Worm (Caenorhabditis elegans) whole organism, L3 larva: ENCODE data around the gene C35D10.12.

Experiments used
- R02D3.7 ChIP-seq: fragments of 150-350 bp; optimal IDR thresholded peaks from 2 replicates; lab custom pipeline; 2014; ENCODE audit warnings: missing biosample characterization, missing genetic modification characterization
- ZK546.5 ChIP-seq: sonication (generic microtip); optimal IDR thresholded peaks from 2 replicates; lab custom pipeline; 2017; ENCODE audit warnings: missing biosample characterization, missing genetic modification characterization
- aly-2 ChIP-seq: fragments of 150-350 bp; optimal IDR thresholded peaks from 2 replicates; lab custom pipeline; 2014; ENCODE audit warnings: missing biosample characterization, missing genetic modification characterization
- ama-1 ChIP-seq: fragments of 150-350 bp; optimal IDR thresholded peaks from 2 replicates; lab custom pipeline; 2018
- ceh-28 ChIP-seq: fragments of 150-350 bp; optimal IDR thresholded peaks from 2 replicates; lab custom pipeline; 2014; ENCODE audit warnings: missing biosample characterization, missing genetic modification reagents, missing genetic modification characterization
- ceh-82 ChIP-seq: fragments of 150-350 bp; optimal IDR thresholded peaks from 2 replicates; lab custom pipeline; 2014; ENCODE audit warnings: missing biosample characterization, missing genetic modification characterization
- ceh-9 ChIP-seq: sonication (generic microtip); optimal IDR thresholded peaks from 2 replicates; lab custom pipeline; 2018; ENCODE audit warnings: missing biosample characterization, missing genetic modification characterization
- daf-12 ChIP-seq: fragments of 150-350 bp; optimal IDR thresholded peaks from 2 replicates; lab custom pipeline; 2014; ENCODE audit warnings: missing biosample characterization, missing genetic modification reagents, missing genetic modification characterization
- egl-27 ChIP-seq: sonication (generic microtip); optimal IDR thresholded peaks from 4 replicates; lab custom pipeline; 2017; ENCODE audit warnings: missing biosample characterization, missing genetic modification reagents, missing genetic modification characterization
- egl-5 ChIP-seq: fragments of 150-350 bp; optimal IDR thresholded peaks from 2 replicates; lab custom pipeline; 2017; ENCODE audit warnings: missing biosample characterization, missing genetic modification reagents, missing genetic modification characterization, inconsistent platforms
- elt-1 ChIP-seq: fragments of 150-350 bp; optimal IDR thresholded peaks from 2 replicates; lab custom pipeline; 2014; ENCODE audit warnings: missing biosample characterization, missing genetic modification characterization
- elt-2 ChIP-seq: sonication (generic microtip); optimal IDR thresholded peaks from 2 replicates; lab custom pipeline; 2016; ENCODE audit warnings: missing genetic modification reagents, mild to moderate bottlenecking, missing genetic modification characterization, missing compliant biosample characterization
- eor-1 ChIP-seq, 2 experiments: fragments of 150-350 bp; optimal IDR thresholded peaks; 2 replicates each; lab custom pipeline; 2014 to 2018; ENCODE audit warnings: missing biosample characterization in 2 of 2, missing genetic modification characterization in 2 of 2
- fkh-10 ChIP-seq: sonication (generic microtip); optimal IDR thresholded peaks from 2 replicates; lab custom pipeline; 2017; ENCODE audit warnings: missing biosample characterization, missing genetic modification reagents, missing genetic modification characterization
- fkh-2 ChIP-seq: fragments of 150-350 bp; optimal IDR thresholded peaks from 2 replicates; lab custom pipeline; 2014; ENCODE audit warnings: missing biosample characterization, missing genetic modification reagents, missing genetic modification characterization
- fos-1 ChIP-seq: fragments of 150-350 bp; optimal IDR thresholded peaks from 2 replicates; lab custom pipeline; 2014; ENCODE audit warnings: missing biosample characterization, missing genetic modification characterization
- hmg-11 ChIP-seq: sonication (generic microtip); optimal IDR thresholded peaks from 2 replicates; lab custom pipeline; 2016; ENCODE audit warnings: missing genetic modification characterization, missing compliant biosample characterization
- lin-15B ChIP-seq: fragments of 150-350 bp; optimal IDR thresholded peaks from 2 replicates; lab custom pipeline; 2014; ENCODE audit warnings: missing biosample characterization, missing genetic modification characterization
- lin-39 ChIP-seq: fragments of 150-350 bp; optimal IDR thresholded peaks from 2 replicates; lab custom pipeline; 2018; ENCODE audit warnings: missing biosample characterization, missing genetic modification reagents, missing genetic modification characterization
- lsy-12 ChIP-seq: sonication (generic microtip); optimal IDR thresholded peaks from 2 replicates; lab custom pipeline; 2016; ENCODE audit warnings: mild to moderate bottlenecking, missing genetic modification characterization, missing compliant biosample characterization
- mdl-1 ChIP-seq: fragments of 150-350 bp; optimal IDR thresholded peaks from 2 replicates; lab custom pipeline; 2014; ENCODE audit warnings: missing biosample characterization, missing genetic modification characterization
- nfya-1 ChIP-seq: sonication (generic microtip); optimal IDR thresholded peaks from 2 replicates; lab custom pipeline; 2017; ENCODE audit warnings: missing genetic modification characterization, mild to moderate bottlenecking, missing compliant biosample characterization, antibody characterized with exemption, moderate library complexity; ENCODE audit not compliant: insufficient read depth
- nhr-11 ChIP-seq: fragments of 150-350 bp; optimal IDR thresholded peaks from 2 replicates; lab custom pipeline; 2014; ENCODE audit warnings: missing biosample characterization, missing genetic modification characterization
- nhr-12 ChIP-seq: fragments of 150-350 bp; optimal IDR thresholded peaks from 2 replicates; lab custom pipeline; 2014; ENCODE audit warnings: missing biosample characterization, missing genetic modification characterization
- nhr-23 ChIP-seq: fragments of 150-350 bp; optimal IDR thresholded peaks from 2 replicates; lab custom pipeline; 2014; ENCODE audit warnings: missing biosample characterization, missing genetic modification reagents, missing genetic modification characterization
- nhr-237 ChIP-seq: fragments of 150-350 bp; optimal IDR thresholded peaks from 2 replicates; lab custom pipeline; 2014; ENCODE audit warnings: missing biosample characterization, missing genetic modification characterization
- nhr-25 ChIP-seq: sonication (generic microtip); optimal IDR thresholded peaks from 2 replicates; lab custom pipeline; 2017; ENCODE audit warnings: missing biosample characterization, missing genetic modification characterization
- nhr-28 ChIP-seq: fragments of 150-350 bp; optimal IDR thresholded peaks from 2 replicates; lab custom pipeline; 2014; ENCODE audit warnings: missing biosample characterization, missing genetic modification characterization
- nhr-43 ChIP-seq: sonication (generic microtip); optimal IDR thresholded peaks from 2 replicates; lab custom pipeline; 2016; ENCODE audit warnings: mild to moderate bottlenecking, missing genetic modification characterization, missing compliant biosample characterization; ENCODE audit not compliant: poor library complexity, severe bottlenecking
- nhr-76 ChIP-seq: fragments of 150-350 bp; sonication (generic microtip); optimal IDR thresholded peaks from 5 replicates; lab custom pipeline; 2014; ENCODE audit warnings: missing biosample characterization, missing genetic modification characterization
- nhr-77 ChIP-seq: fragments of 150-350 bp; optimal IDR thresholded peaks from 2 replicates; lab custom pipeline; 2014; ENCODE audit warnings: missing biosample characterization, missing genetic modification characterization
- pha-4 ChIP-seq: fragments of 150-350 bp; optimal IDR thresholded peaks from 2 replicates; lab custom pipeline; 2014; ENCODE audit warnings: missing biosample characterization, missing genetic modification reagents, missing genetic modification characterization
- pqm-1 ChIP-seq: fragments of 150-350 bp; optimal IDR thresholded peaks from 2 replicates; lab custom pipeline; 2017; ENCODE audit warnings: missing biosample characterization, missing genetic modification characterization, inconsistent platforms
- sea-2 ChIP-seq: fragments of 150-350 bp; sonication (generic microtip); optimal IDR thresholded peaks from 4 replicates; lab custom pipeline; 2014; ENCODE audit warnings: missing biosample characterization, missing genetic modification reagents, missing genetic modification characterization
- skn-1 ChIP-seq: fragments of 150-350 bp; optimal IDR thresholded peaks from 2 replicates; lab custom pipeline; 2014; ENCODE audit warnings: missing biosample characterization, missing genetic modification characterization
- snpc-4 ChIP-seq: fragments of 150-350 bp; optimal IDR thresholded peaks from 2 replicates; lab custom pipeline; 2014; ENCODE audit warnings: missing biosample characterization, missing genetic modification characterization
- tbx-2 ChIP-seq: sonication (generic microtip); optimal IDR thresholded peaks from 2 replicates; lab custom pipeline; 2016; ENCODE audit warnings: mild to moderate bottlenecking, missing genetic modification characterization, missing compliant biosample characterization
- unc-39 ChIP-seq: sonication (generic microtip); optimal IDR thresholded peaks from 4 replicates; lab custom pipeline; 2017; ENCODE audit warnings: missing biosample characterization, missing genetic modification characterization
- unc-62 ChIP-seq: fragments of 150-350 bp; sonication (generic microtip); optimal IDR thresholded peaks from 4 replicates; lab custom pipeline; 2014; ENCODE audit warnings: missing biosample characterization, missing genetic modification reagents, missing genetic modification characterization
- zag-1 ChIP-seq: fragments of 150-350 bp; optimal IDR thresholded peaks from 2 replicates; lab custom pipeline; 2014; ENCODE audit warnings: missing biosample characterization, missing genetic modification characterization
- ztf-11 ChIP-seq: fragments of 150-350 bp; optimal IDR thresholded peaks from 2 replicates; lab custom pipeline; 2014; ENCODE audit warnings: missing biosample characterization, missing genetic modification characterization
- ztf-4 ChIP-seq: fragments of 150-350 bp; optimal IDR thresholded peaks from 2 replicates; lab custom pipeline; 2014; ENCODE audit warnings: missing biosample characterization, missing genetic modification characterization

C35D10.12 gene

DNA sequence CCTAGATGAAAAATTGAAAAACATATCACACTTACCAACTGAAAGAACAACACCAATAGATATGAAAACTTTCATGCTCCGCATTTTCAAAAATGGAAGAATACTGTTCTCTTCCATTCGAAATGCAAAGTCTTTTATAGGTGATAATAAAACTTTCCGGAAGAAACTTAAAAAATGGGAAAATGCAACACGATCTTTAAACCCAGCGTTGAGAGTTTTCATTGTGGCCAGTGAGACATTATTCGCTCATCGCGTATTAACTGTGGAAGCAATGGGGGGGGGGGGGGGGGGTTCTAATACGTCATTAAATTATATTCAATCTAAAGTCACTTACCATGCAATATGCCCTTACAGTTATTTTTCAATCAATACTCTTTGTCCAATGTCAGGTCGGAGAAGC is 30.2 kb downstream of the C35D10.12 start, which contains the start of the genes clec-157 and fkh-5:
Gene clec-157, minus strand, starts transcription at position 101 of the 400 bp plus-strand sequence.
Gene fkh-5, plus strand, starts transcription at position 336 of the 400 bp plus-strand sequence.
- no peak for TF ChIP-seq nhr-237 (tag; lab: Kevin White, UChicago)
- no peak for TF ChIP-seq snpc-4 (tag; lab: Kevin White, UChicago)
- no peak for TF ChIP-seq aly-2 (tag; lab: Kevin White, UChicago)
- TF ChIP-seq nhr-77 = no peak
- TF ChIP-seq pqm-1 (tag; lab: Kevin White, UChicago) = no peak
- no peak for TF ChIP-seq nfya-1
- TF ChIP-seq lin-39 = no peak
- no peak for TF ChIP-seq unc-39 (tag; lab: Kevin White, UChicago)
- TF ChIP-seq ama-1 (lab: Kevin White, UChicago) = no peak
- no peak for TF ChIP-seq daf-12 (tag; lab: Kevin White, UChicago)

DNA sequence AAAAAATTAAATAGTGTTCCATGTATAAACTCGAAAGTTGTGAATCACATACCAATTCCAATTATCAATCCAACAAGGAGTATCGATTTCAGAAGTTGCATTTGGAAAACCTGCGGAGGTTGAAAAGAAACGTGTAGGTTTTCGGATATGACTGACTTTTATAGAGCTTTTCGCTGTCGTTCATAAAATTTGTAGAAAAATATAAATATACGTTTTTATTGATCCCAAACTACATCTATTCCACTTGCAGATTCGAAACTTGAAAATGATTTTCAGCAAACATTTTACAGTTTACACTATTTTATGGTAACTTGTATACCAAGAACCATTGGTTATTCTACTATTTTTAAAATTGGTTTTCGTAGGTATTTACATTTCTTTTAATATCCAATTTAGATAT is 32.4 kb downstream of the C35D10.12 start, which contains the start of gene clec-156:
Gene clec-156, minus strand, starts transcription at position 101 of the 400 bp plus-strand sequence.
- TF ChIP-seq nhr-28 (tag; lab: Kevin White, UChicago) (no peak), ceh-9 (tag; lab: Kevin White, UChicago) (no peak), ceh-82 (no peak), ZK546.5 (no peak), ztf-4 (tag; lab: Kevin White, UChicago) (no peak), nhr-23 (tag; lab: Kevin White, UChicago) (no peak), ceh-28 (no peak), egl-5 (tag; lab: Kevin White, UChicago) (no peak), nhr-76 (no peak), unc-39 (tag; lab: Kevin White, UChicago) (no peak), unc-62 (no peak), nhr-12 (tag; lab: Kevin White, UChicago) (no peak), tbx-2 (tag; lab: Kevin White, UChicago) (no peak), daf-12 (tag; lab: Kevin White, UChicago) (no peak), egl-27 (no peak), elt-1 (no peak), aly-2 (tag; lab: Kevin White, UChicago) (no peak), sea-2 (GFP tag; lab: Kevin White, UChicago) (no peak)
- TF ChIP-seq, all 47 proteins: peak for 0

DNA sequence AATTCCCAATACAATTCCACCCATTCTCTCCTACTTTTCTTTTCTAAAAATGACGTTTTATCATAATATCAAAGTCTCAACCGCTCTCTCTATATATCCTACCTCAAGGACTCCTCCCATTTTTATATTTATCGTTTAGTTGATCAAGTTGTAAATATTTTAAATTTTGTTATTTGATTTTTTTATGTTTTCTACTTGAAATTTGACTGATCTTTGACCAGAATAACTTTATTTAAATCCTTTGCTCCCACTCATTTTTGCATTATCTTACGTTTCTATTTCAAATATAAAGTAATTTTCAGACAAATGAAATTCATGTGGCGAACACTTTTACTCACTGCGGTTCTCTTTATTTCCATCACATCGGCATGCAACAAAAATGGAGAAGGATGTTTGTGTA is 37.1 kb downstream of the C35D10.12 start, which contains the start of the genes acbp-7 and F26A1.19:
Gene acbp-7, plus strand, starts transcription at position 301 of the 400 bp plus-strand sequence.
Gene F26A1.19, plus strand, starts transcription at position 303 of the 400 bp plus-strand sequence.
- TF ChIP-seq nhr-43 (tag; lab: Kevin White, UChicago) (no peak), snpc-4 (tag; lab: Kevin White, UChicago) (no peak), skn-1 (tag; lab: Kevin White, UChicago) (no peak), fkh-10 (GFP tag; lab: Kevin White, UChicago) (no peak), nhr-23 (tag; lab: Kevin White, UChicago) (no peak), egl-5 (tag; lab: Kevin White, UChicago) (no peak), R02D3.7 (tag; lab: Kevin White, UChicago) (no peak), egl-27 (no peak), eor-1 (tag; optimal IDR thresholded peaks at IDR 0.05; lab: Kevin White, UChicago) (no peak), ztf-4 (tag; lab: Kevin White, UChicago) (no peak), fos-1 (tag; lab: Kevin White, UChicago) (no peak), pha-4 (tag; lab: Kevin White, UChicago) (no peak), lin-15B (tag; lab: Kevin White, UChicago) (no peak), sea-2 (GFP tag; lab: Kevin White, UChicago) (no peak), nhr-25 (tag; lab: Kevin White, UChicago) (no peak), ama-1 (lab: Kevin White, UChicago) (no peak), nhr-237 (tag; lab: Kevin White, UChicago) (no peak), mdl-1 (tag; lab: Kevin White, UChicago) (no peak), zag-1 (tag; lab: Kevin White, UChicago) (no peak), elt-2 (tag; lab: Kevin White, UChicago) (no peak)

DNA sequence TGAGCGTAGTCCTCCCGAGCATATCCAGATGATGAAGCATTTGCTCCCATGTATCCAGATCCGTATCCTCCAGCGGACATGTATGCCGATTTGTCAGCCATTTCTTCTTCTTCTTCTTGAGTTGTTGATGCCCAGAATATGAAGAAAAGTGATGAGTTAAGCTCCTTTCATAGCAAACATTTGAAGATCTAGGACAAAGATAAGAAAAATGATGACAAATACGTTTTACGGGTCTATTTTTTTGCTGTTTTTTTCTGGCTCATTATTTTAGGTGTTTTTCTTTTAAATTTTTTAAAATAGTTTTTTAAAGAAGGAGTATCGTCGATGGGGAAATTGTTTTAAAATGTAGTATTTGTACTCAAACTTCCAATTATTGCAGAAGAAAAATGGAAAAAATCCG is 44.4 kb downstream of the C35D10.12 start, which contains the start of gene nspd-9:
Gene nspd-9, minus strand, starts transcription at position 101 of the 400 bp plus-strand sequence.
- TF ChIP-seq nhr-28 (tag; lab: Kevin White, UChicago) (no peak), egl-5 (tag; lab: Kevin White, UChicago) (no peak), fkh-2 (tag; lab: Kevin White, UChicago) (no peak), lsy-12 (tag; lab: Kevin White, UChicago) (no peak), ceh-28 (no peak), nfya-1 (no peak), nhr-11 (tag; lab: Kevin White, UChicago) (no peak), hmg-11 (tag; lab: Kevin White, UChicago) (no peak), mdl-1 (tag; lab: Kevin White, UChicago) (no peak), lin-39 (no peak), nhr-23 (tag; lab: Kevin White, UChicago) (no peak), ztf-11 (tag; lab: Kevin White, UChicago) (no peak)
